Worm (Caenorhabditis elegans) whole organism, L4/young adult: ENCODE measurements around the gene K02A6.4.

Experiments used
- W03F9.2 ChIP-seq: fragments of 150-350 bp; optimal IDR thresholded peaks from 2 replicates; lab custom pipeline; 2014; ENCODE audit warnings: missing biosample characterization, missing genetic modification characterization
- dao-5 ChIP-seq: sonication (generic microtip); optimal IDR thresholded peaks from 2 replicates; lab custom pipeline; 2016; ENCODE audit warnings: missing genotype, missing genetic modification characterization, moderate library complexity, missing compliant biosample characterization

DNA sequence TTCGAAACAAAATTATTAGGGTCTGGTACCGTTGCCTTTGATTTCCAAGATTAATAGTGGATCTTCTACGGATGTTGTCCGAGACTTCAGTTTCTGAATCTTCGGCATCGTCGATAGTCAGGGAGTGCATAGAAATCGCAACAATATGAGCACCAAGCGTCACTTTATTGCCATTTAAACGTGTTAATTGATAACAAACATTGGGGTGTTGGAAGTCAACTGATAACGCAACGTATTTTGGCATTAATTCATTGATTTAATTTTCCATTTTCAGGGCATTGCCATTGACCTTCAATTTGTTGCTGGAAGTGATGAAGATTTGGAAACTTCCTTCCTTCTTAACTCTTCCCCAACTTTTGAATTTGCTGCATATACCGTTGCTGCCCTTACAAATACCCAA, 27.6 kb upstream of the K02A6.4 start, which contains the start of gene kqt-2:
- no peak for TF ChIP-seq dao-5 (tag; lab: Kevin White, UChicago)
- no peak for TF ChIP-seq W03F9.2
